Fruit fly (Drosophila melanogaster) ovary, adult (tissue): ENCODE data around the gene CG11563.

ENCODE experiments used
- CG17801 ChIP-seq: fragments of 200-800 bp; optimal IDR thresholded peaks from 2 replicates; lab custom pipeline; 2019; ENCODE audit warnings: missing biosample characterization, mild to moderate bottlenecking, missing genetic modification characterization, moderate library complexity; ENCODE audit not compliant: partially characterized antibody

CG11563 gene

DNA sequence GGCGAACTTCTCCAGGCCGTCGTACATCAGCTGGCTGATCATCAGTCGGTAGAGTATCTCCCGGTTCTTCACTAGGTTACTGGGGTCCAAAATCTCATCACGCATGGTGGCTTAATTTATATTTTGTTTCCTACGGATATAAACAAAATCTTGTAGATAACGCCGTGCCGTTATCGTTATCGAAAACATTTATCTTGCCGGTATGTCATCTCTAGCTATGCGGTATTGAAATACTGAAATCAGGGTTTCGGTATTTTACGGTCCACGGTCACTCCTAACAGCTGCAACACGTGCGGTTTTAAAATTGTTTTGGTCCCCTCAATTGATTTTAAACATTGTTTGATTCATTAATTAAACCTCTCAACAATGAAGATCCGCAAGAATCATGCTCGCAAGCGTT is at the start of gene CG11563, which contains the start of gene CstF50:
TSS of gene CG11563 (plus strand) at position 260 of the 400 bp plus-strand sequence.
TSS of gene CstF50 (minus strand) at position 188 of the 400 bp plus-strand sequence.
- TF ChIP-seq CG17801 (GFP tag; lab: Kevin White, UChicago), result peak; percentile 29

DNA sequence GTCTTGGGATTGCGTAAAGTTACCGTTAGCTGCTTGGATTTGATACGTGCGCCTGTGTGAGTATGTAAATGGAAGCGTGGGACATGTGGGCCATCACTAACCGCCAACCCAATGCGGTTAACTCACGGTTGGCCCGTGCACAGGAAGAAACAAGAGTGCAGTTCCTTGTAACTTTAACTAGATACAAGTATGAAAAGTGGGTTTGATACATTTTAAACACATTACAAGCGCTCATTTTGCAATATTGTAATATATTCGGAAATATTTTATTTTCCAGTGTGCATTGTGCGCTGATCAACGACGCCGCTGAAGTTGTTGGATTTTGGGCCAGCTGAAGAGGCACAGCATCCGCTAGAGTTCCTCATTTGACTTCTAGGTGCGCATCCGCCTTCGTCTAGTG is 49.1 kb upstream of the CG11563 start:
- TF ChIP-seq CG17801 (GFP tag; lab: Kevin White, UChicago), result no peak

DNA sequence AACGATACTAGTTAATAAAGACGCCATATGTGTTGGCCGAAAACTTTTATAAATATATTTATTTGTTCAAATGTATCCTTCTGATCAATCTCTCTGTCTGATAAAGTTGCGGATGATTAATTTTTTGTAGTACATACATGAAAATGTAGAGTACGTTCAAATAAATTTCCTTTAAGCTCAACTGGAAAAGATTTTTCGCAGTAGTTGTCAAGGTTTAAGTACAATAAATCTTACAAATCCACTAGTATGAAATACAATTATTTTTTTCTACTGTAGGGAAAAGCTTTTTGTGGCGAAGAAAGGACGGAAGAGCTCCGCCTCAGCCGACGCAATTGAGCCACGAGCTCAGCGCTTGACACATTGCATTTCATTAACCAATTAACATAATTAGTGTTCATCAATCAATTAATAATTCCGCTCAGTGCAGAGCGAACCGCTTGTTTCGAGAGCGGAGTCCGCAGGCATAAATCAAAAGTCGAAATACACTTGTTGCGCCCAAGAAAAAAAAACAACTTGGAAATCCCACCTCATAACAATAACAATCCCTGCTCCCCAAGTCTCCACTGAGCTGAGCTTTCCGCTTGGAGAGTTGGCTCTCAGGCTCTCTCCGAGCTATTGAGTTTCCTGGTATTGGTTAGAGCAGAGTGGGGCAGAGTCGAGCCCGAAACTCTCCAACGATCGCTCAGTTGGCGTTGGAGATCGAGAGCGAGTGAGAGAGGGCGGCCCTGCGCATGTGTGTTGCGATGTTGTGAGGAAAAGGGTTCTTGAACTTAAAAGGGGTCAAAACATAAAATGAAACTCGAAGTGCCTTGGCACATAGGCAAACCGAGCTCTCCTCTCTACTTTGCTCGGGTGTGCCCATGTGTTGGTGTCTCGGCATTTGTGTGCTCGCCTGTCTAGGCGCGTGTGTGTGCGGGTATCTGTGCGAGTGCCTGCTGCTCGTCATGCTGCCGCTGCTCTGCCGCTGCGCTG is 47.9 kb upstream of the CG11563 start:
- no peak for TF ChIP-seq CG17801 (GFP tag; lab: Kevin White, UChicago)

DNA sequence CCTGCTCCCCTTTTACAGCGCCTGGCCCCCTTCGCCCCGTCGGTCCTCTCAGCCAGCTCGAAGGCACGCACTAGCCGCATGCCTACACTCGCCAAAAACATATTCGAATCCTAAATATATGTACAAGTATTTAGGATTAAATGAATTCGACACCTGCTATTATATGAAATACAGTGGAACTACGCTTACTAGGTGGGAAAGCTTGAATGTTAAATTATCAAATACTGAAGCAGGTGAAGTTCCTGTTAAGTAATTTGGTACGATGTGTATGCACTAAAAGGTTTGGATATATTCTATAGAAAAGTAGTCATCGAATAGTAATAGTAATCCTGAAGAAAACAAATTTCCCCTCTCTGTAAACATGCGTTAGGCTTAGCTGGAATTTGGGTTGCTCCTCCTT is 47.1 kb upstream of the CG11563 start:
- TF ChIP-seq CG17801 (GFP tag; lab: Kevin White, UChicago), result no peak

- TF ChIP-seq CG17801 (GFP tag; lab: Kevin White, UChicago), result no peak
Observed at dm6 chr3R:31690439-31690838, 46.4 kb upstream of the CG11563 start.

dm6 chr3R:31696664-31697063 is 40.2 kb upstream of the CG11563 start:
- no peak for TF ChIP-seq CG17801 (GFP tag; lab: Kevin White, UChicago)

DNA sequence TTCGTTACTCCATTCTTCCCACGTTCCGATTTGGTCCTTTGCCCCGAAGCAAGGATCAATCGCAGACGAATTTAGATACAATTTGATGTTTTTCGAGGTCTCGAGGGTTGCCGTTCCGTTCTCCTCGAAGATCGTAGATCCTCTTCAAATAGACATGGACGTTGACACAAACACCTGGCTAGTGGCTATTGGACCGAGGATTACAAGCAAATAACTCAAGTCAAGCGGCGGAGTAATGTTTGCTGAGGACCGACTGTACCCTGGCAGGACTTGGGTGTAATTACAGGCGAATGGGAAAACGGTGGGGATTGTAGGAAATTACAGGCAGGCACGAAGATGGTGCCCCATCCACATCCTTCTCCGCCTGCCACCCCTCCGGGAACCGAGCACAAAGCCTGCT is 39.2 kb upstream of the CG11563 start:
- no peak for TF ChIP-seq CG17801 (GFP tag; lab: Kevin White, UChicago)

dm6 chr3R:31698143-31698776 is 38.6 kb upstream of the CG11563 start:
- no peak for TF ChIP-seq CG17801 (GFP tag; lab: Kevin White, UChicago)

dm6 chr3R:31700212-31700611 is 36.6 kb upstream of the CG11563 start:
- TF ChIP-seq CG17801 (GFP tag; lab: Kevin White, UChicago), result no peak

DNA sequence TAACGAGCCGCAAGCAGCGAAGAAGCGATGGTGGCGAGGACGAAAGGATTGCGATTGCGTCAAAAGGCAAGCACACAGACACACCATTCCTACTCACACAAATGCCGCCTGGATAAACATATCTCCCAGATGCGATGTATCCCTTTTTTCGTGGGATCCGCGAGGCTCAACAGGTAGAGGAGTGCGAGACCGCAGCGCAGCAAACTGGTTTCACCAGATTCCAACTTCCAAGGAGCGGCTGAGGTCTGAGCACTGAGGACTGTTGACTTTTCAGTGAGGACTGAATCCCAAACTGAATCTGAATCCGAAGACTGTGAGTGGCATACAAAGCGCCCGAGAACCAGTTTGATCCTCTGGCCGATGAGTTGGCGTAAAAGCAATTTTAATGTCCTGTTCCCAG is 34.9 kb upstream of the CG11563 start:
- TF ChIP-seq CG17801 (GFP tag; lab: Kevin White, UChicago), result no peak

DNA sequence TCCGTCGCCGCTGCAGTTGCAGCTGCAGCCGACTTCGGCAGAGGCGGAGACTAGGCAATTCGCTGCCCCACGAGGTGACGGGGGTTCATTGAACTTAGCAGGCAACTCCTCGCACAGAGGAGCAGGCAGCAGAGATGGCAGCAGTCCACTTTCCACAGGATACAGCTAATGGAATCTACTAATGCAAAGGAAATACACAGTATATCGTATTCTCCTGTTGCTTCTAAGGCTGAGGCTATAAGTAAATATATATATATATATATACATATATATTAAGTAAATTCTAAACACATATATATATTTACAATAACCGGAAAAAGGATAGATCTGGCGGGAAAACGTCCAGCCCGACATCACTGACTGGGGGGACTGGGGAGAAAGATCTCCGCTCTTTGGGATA is 33.5 kb upstream of the CG11563 start:
- TF ChIP-seq CG17801 (GFP tag; lab: Kevin White, UChicago), result no peak

- no peak for TF ChIP-seq CG17801 (GFP tag; lab: Kevin White, UChicago)
Observed at dm6 chr3R:31704524-31705215, 32.2 kb upstream of the CG11563 start.

- TF ChIP-seq CG17801 (GFP tag; lab: Kevin White, UChicago), result no peak
Observed at dm6 chr3R:31706142-31706894, 30.5 kb upstream of the CG11563 start.

DNA sequence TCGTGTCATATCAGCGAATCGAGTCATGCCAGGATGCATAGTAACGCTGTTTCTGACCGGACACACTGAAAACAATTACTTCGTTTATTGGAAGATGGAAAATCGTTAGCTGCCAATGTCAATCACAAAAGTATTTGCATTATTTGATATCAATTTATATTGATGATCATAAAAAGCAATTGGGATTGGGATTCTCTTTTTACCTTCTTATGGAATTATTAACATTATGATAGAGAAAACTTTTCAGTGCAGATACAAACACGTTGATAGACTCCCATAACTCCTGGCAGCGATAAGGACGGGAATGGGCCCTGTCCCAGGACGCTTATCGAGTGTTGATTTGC is 30.0 kb upstream of the CG11563 start:
- TF ChIP-seq CG17801 (GFP tag; lab: Kevin White, UChicago), result no peak
